Fruit fly (Drosophila melanogaster) whole organism, embryonic: ENCODE data around the gene Ant2.
A peak's percentile ranks its signal among the peaks of the same experiment; 100 is the strongest.

Experiments used
- Aef1 ChIP-seq: fragments of 200-800 bp; sonication (Bioruptor generic); IDR thresholded peaks from 3 replicates; pipeline ENCODE4 v1.3.6; 2022; ENCODE audit warnings: missing biosample characterization, missing genetic modification characterization
- Asciz ChIP-seq: fragments of 200-800 bp; sonication (Bioruptor generic); optimal IDR thresholded peaks from 2 replicates; lab custom pipeline; 2017; ENCODE audit warnings: missing biosample characterization, mild to moderate bottlenecking, missing genetic modification characterization, missing genetic modification reagents
- B-H1 ChIP-seq: fragments of 200-800 bp; sonication (Bioruptor generic); IDR thresholded peaks from 3 replicates; pipeline ENCODE4 v1.3.6; 2022; ENCODE audit warnings: missing biosample characterization, missing genetic modification characterization
- BEAF-32 ChIP-seq: fragments of 200-800 bp; sonication (Bioruptor generic); optimal IDR thresholded peaks from 3 replicates; lab custom pipeline; 2017; ENCODE audit warnings: missing biosample characterization, missing genetic modification characterization, mild to moderate bottlenecking, moderate library complexity, missing genetic modification reagents
- Blimp-1 ChIP-seq: fragments of 200-800 bp; sonication (Bioruptor generic); optimal IDR thresholded peaks from 3 replicates; lab custom pipeline; 2018; ENCODE audit warnings: missing biosample characterization, missing genetic modification characterization, mild to moderate bottlenecking, moderate library complexity, missing genetic modification reagents
- CG12391 ChIP-seq: fragments of 200-800 bp; sonication (Bioruptor generic); optimal IDR thresholded peaks from 3 replicates; lab custom pipeline; 2018; ENCODE audit warnings: missing biosample characterization, mild to moderate bottlenecking, missing genetic modification characterization, moderate library complexity
- CG13894 ChIP-seq: fragments of 200-800 bp; sonication (Bioruptor generic); optimal IDR thresholded peaks from 3 replicates; lab custom pipeline; 2018; ENCODE audit warnings: missing biosample characterization, mild to moderate bottlenecking, missing genetic modification characterization, moderate library complexity
- CG15269 ChIP-seq: fragments of 200-800 bp; sonication (Bioruptor generic); optimal IDR thresholded peaks from 2 replicates; lab custom pipeline; 2018; ENCODE audit warnings: missing biosample characterization, mild to moderate bottlenecking, missing genetic modification characterization, moderate library complexity
- CG17186 ChIP-seq: fragments of 200-800 bp; sonication (Bioruptor generic); optimal IDR thresholded peaks from 3 replicates; lab custom pipeline; 2017; ENCODE audit warnings: missing biosample characterization, missing genetic modification reagents, missing genetic modification characterization
- CG2116 ChIP-seq: fragments of 200-800 bp; sonication (Bioruptor generic); optimal IDR thresholded peaks from 3 replicates; lab custom pipeline; 2018; ENCODE audit warnings: missing biosample characterization, mild to moderate bottlenecking, missing genetic modification characterization
- CG2202 ChIP-seq: fragments of 200-800 bp; sonication (Bioruptor generic); optimal IDR thresholded peaks from 2 replicates; lab custom pipeline; 2018; ENCODE audit warnings: missing biosample characterization, mild to moderate bottlenecking, missing genetic modification characterization
- CG32767 ChIP-seq: fragments of 200-800 bp; sonication (Bioruptor generic); IDR thresholded peaks from 2 replicates; pipeline ENCODE4 v1.3.6; 2022; ENCODE audit warnings: missing biosample characterization, missing genetic modification characterization
- CG3281 ChIP-seq: fragments of 200-800 bp; sonication (Bioruptor generic); optimal IDR thresholded peaks from 3 replicates; lab custom pipeline; 2017; ENCODE audit warnings: missing biosample characterization, mild to moderate bottlenecking, missing genetic modification characterization
- CG5953 ChIP-seq: fragments of 200-800 bp; sonication (Bioruptor generic); IDR thresholded peaks from 2 replicates; pipeline ENCODE4 v1.3.6; 2022; ENCODE audit warnings: missing biosample characterization, missing genetic modification characterization
- CG6175 ChIP-seq: fragments of 200-800 bp; sonication (Bioruptor generic); IDR thresholded peaks from 3 replicates; pipeline ENCODE4 v1.3.6; 2022; ENCODE audit warnings: missing biosample characterization, missing genetic modification characterization
- CG6654 ChIP-seq: fragments of 200-800 bp; sonication (Bioruptor generic); optimal IDR thresholded peaks from 2 replicates; lab custom pipeline; 2017; ENCODE audit warnings: missing biosample characterization, mild to moderate bottlenecking, missing genetic modification characterization
- CG6765 ChIP-seq: fragments of 200-800 bp; sonication (Bioruptor generic); optimal IDR thresholded peaks from 3 replicates; lab custom pipeline; 2017; ENCODE audit warnings: missing biosample characterization, mild to moderate bottlenecking, missing genetic modification characterization
- CG6813 ChIP-seq: fragments of 200-800 bp; sonication (Bioruptor generic); optimal IDR thresholded peaks from 2 replicates; lab custom pipeline; 2017; ENCODE audit warnings: missing biosample characterization, missing genetic modification characterization, mild to moderate bottlenecking, moderate library complexity, missing genetic modification reagents
- Deaf1 ChIP-seq: fragments of 200-800 bp; optimal IDR thresholded peaks from 3 replicates; lab custom pipeline; 2019; ENCODE audit warnings: missing biosample characterization, mild to moderate bottlenecking, missing genetic modification characterization, moderate library complexity
- Doc2 ChIP-seq: fragments of 200-800 bp; sonication (Bioruptor generic); IDR thresholded peaks from 2 replicates; pipeline ENCODE4 v1.3.6; 2022; ENCODE audit warnings: missing biosample characterization, missing genetic modification characterization
- E2f2 ChIP-seq: fragments of 200-800 bp; sonication (Bioruptor generic); IDR thresholded peaks from 2 replicates; pipeline ENCODE4 v1.3.6; 2022; ENCODE audit warnings: missing biosample characterization, missing genetic modification characterization
- Gug ChIP-seq: fragments of 200-800 bp; sonication (Bioruptor generic); IDR thresholded peaks from 4 replicates; pipeline ENCODE4 v1.3.6; 2022; ENCODE audit warnings: missing biosample characterization, missing genetic modification characterization
- HLH3B ChIP-seq: fragments of 200-800 bp; sonication (Bioruptor generic); IDR thresholded peaks from 2 replicates; pipeline ENCODE4 v1.3.6; 2022; ENCODE audit warnings: missing biosample characterization, missing genetic modification characterization
- Hr51 ChIP-seq, 2 experiments: fragments of 200-800 bp; sonication (Bioruptor generic); optimal IDR thresholded peaks; 2 replicates in 1 of 2; 3 replicates in 1 of 2; lab custom pipeline; 2016 to 2018; ENCODE audit warnings: missing biosample characterization in 2 of 2, missing genetic modification characterization in 2 of 2, mild to moderate bottlenecking in 1 of 2, moderate library complexity in 1 of 2
- Jarid2 ChIP-seq: fragments of 200-800 bp; sonication (Bioruptor generic); optimal IDR thresholded peaks from 3 replicates; lab custom pipeline; 2017; ENCODE audit warnings: mild to moderate bottlenecking, missing biosample characterization, missing genetic modification reagents, missing genetic modification characterization
- Meics ChIP-seq: fragments of 200-800 bp; sonication (Bioruptor generic); optimal IDR thresholded peaks from 2 replicates; lab custom pipeline; 2017; ENCODE audit warnings: missing biosample characterization, mild to moderate bottlenecking, missing genetic modification characterization
- NK7.1 ChIP-seq: fragments of 200-800 bp; sonication (Bioruptor generic); optimal IDR thresholded peaks from 3 replicates; lab custom pipeline; 2016; ENCODE audit warnings: missing biosample characterization, missing genetic modification characterization
- Oli ChIP-seq: fragments of 200-800 bp; sonication (Bioruptor generic); optimal IDR thresholded peaks from 2 replicates; lab custom pipeline; 2018; ENCODE audit warnings: missing biosample characterization, mild to moderate bottlenecking, missing genetic modification characterization, moderate library complexity
- Rx ChIP-seq: fragments of 200-800 bp; sonication (Bioruptor generic); IDR thresholded peaks from 2 replicates; pipeline ENCODE4 v1.3.6; 2022; ENCODE audit warnings: missing biosample characterization, missing genetic modification characterization
- Scr ChIP-seq: fragments of 200-800 bp; sonication (Bioruptor generic); IDR thresholded peaks from 2 replicates; pipeline ENCODE4 v1.3.6; 2022; ENCODE audit warnings: missing biosample characterization, missing genetic modification characterization; ENCODE audit not compliant: partially characterized antibody
- Ssrp ChIP-seq: fragments of 200-800 bp; sonication (Bioruptor generic); optimal IDR thresholded peaks from 2 replicates; lab custom pipeline; 2018; ENCODE audit warnings: missing biosample characterization, mild to moderate bottlenecking, missing genetic modification characterization, moderate library complexity
- Usf ChIP-seq: fragments of 200-800 bp; sonication (Bioruptor generic); optimal IDR thresholded peaks from 2 replicates; lab custom pipeline; 2017; ENCODE audit warnings: missing genotype, missing biosample characterization, missing genetic modification characterization
- Xbp1 ChIP-seq: fragments of 200-800 bp; sonication (Bioruptor generic); optimal IDR thresholded peaks from 3 replicates; lab custom pipeline; 2016; ENCODE audit warnings: missing biosample characterization, mild to moderate bottlenecking, missing genetic modification characterization
- bowl ChIP-seq: fragments of 200-800 bp; sonication (Bioruptor generic); IDR thresholded peaks from 2 replicates; pipeline ENCODE4 v1.3.6; 2022; ENCODE audit warnings: missing biosample characterization, missing genetic modification characterization
- caup ChIP-seq: fragments of 200-800 bp; sonication (Bioruptor generic); optimal IDR thresholded peaks from 3 replicates; lab custom pipeline; 2017; ENCODE audit warnings: missing biosample characterization, mild to moderate bottlenecking, missing genetic modification characterization, moderate library complexity; ENCODE audit not compliant: severe bottlenecking
- gcm2 ChIP-seq: fragments of 200-800 bp; sonication (Bioruptor generic); optimal IDR thresholded peaks from 2 replicates; lab custom pipeline; 2016; ENCODE audit warnings: missing biosample characterization, missing genetic modification characterization
- grau ChIP-seq: fragments of 200-800 bp; optimal IDR thresholded peaks from 3 replicates; lab custom pipeline; 2019; ENCODE audit warnings: missing biosample characterization, mild to moderate bottlenecking, missing genetic modification characterization, moderate library complexity
- ind ChIP-seq: fragments of 200-800 bp; sonication (Bioruptor generic); optimal IDR thresholded peaks from 3 replicates; lab custom pipeline; 2016; ENCODE audit warnings: missing biosample characterization, missing genetic modification characterization
- klu ChIP-seq: fragments of 200-800 bp; sonication (Bioruptor generic); IDR thresholded peaks from 2 replicates; pipeline ENCODE4 v1.3.6; 2022; ENCODE audit warnings: missing biosample characterization, missing genetic modification characterization
- lab ChIP-seq: fragments of 200-800 bp; sonication (Bioruptor generic); optimal IDR thresholded peaks from 3 replicates; lab custom pipeline; 2017; ENCODE audit warnings: missing biosample characterization, missing genetic modification characterization, mild to moderate bottlenecking, moderate library complexity, missing genetic modification reagents
- nmo ChIP-seq: fragments of 200-800 bp; sonication (Bioruptor generic); optimal IDR thresholded peaks from 2 replicates; lab custom pipeline; 2018; ENCODE audit warnings: missing biosample characterization, mild to moderate bottlenecking, missing genetic modification characterization, moderate library complexity
- org-1 ChIP-seq: fragments of 200-800 bp; sonication (Bioruptor generic); optimal IDR thresholded peaks from 2 replicates; lab custom pipeline; 2017; ENCODE audit warnings: missing biosample characterization, missing genetic modification characterization
- otp ChIP-seq: fragments of 200-800 bp; sonication (Bioruptor generic); IDR thresholded peaks from 3 replicates; pipeline ENCODE4, ENCODE4 v1.3.6; 2022; ENCODE audit warnings: missing biosample characterization, missing genetic modification characterization
- schlank ChIP-seq: fragments of 200-800 bp; sonication (Bioruptor generic); optimal IDR thresholded peaks from 2 replicates; lab custom pipeline; 2018; ENCODE audit warnings: missing biosample characterization, mild to moderate bottlenecking, missing genetic modification characterization
- scrt ChIP-seq: fragments of 200-800 bp; sonication (Bioruptor generic); optimal IDR thresholded peaks from 2 replicates; lab custom pipeline; 2018; ENCODE audit warnings: missing biosample characterization, mild to moderate bottlenecking, missing genetic modification characterization, moderate library complexity
- slp2 ChIP-seq: fragments of 200-800 bp; sonication (Bioruptor generic); optimal IDR thresholded peaks from 2 replicates; lab custom pipeline; 2016; ENCODE audit warnings: missing biosample characterization, missing genetic modification characterization
- ttk ChIP-seq: fragments of 200-800 bp; sonication (Bioruptor generic); IDR thresholded peaks from 2 replicates; pipeline ENCODE4 v2.1.2; 2022; ENCODE audit warnings: missing biosample characterization, missing genetic modification characterization
- tx ChIP-seq: fragments of 200-800 bp; sonication (Bioruptor generic); optimal IDR thresholded peaks from 2 replicates; lab custom pipeline; 2016; ENCODE audit warnings: missing biosample characterization, missing genetic modification characterization
- vvl ChIP-seq: fragments of 200-800 bp; sonication (Bioruptor generic); IDR thresholded peaks from 2 replicates; pipeline ENCODE4 v1.3.6; 2022; ENCODE audit warnings: missing biosample characterization, missing genetic modification characterization
- z ChIP-seq: fragments of 200-800 bp; sonication (Bioruptor generic); IDR thresholded peaks from 3 replicates; pipeline ENCODE4 v1.3.6; 2022; ENCODE audit warnings: missing biosample characterization, missing genetic modification characterization

The Ant2 gene

DNA sequence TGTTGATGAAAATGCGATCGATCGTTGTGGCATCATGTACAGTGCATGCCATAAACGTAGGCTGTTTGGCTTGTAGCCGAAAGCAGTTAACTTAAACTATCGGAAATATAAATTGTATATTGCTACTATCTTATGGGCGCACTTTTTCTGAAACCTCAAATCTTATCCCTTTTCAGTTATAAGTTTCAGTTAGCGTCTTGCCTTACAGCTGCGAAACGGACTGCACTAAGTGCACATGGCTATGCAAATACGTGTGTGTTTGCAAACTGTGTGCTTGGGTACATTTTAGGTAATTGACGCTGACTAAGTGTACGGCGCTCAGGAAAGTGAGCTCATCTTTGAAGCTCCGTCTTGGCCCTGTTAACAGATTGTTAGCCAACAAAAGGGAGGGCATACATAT lies 11.0 kb downstream of the Ant2 start (continued):
- TF ChIP-seq CG6813 (GFP tag; lab: Kevin White, UChicago): peak; percentile 1
- peak; percentile 14 for TF ChIP-seq slp2 (GFP tag; lab: Kevin White, UChicago)
- no peak for TF ChIP-seq z (GFP tag; lab: Robert Waterston, UW)
- TF ChIP-seq NK7.1 (GFP tag; lab: Kevin White, UChicago): peak; percentile 3
- TF ChIP-seq ind (GFP tag; lab: Kevin White, UChicago): peak; percentile 44
- peak; percentile 31; the same call in 1 of the 2 replicates for TF ChIP-seq E2f2 (GFP tag; lab: Robert Waterston, UW)
- peak; percentile 51 for TF ChIP-seq vvl (GFP tag; lab: Robert Waterston, UW)
- peak; percentile 19 for TF ChIP-seq Blimp-1
- peak; percentile 24 for TF ChIP-seq caup
- peak; percentile 3 for TF ChIP-seq Jarid2 (GFP tag; lab: Kevin White, UChicago)
- TF ChIP-seq Deaf1 (tag; lab: Kevin White, UChicago): no peak
- peak; percentile 56; the same call in 2 of the 3 replicates for TF ChIP-seq Aef1 (GFP tag; lab: Robert Waterston, UW)
- TF ChIP-seq Meics (GFP tag; lab: Kevin White, UChicago): peak; percentile 41
- TF ChIP-seq Rx (GFP tag; lab: Robert Waterston, UW): peak; percentile 43
- peak; percentile 21; the same call in 1 of the 4 replicates for TF ChIP-seq Gug
- TF ChIP-seq CG32767 (GFP tag; lab: Robert Waterston, UW): peak; percentile 43; the same call in 1 of the 2 replicates
- TF ChIP-seq Doc2 (GFP tag; lab: Robert Waterston, UW): no peak
- TF ChIP-seq CG5953 (GFP tag; lab: Robert Waterston, UW): peak; percentile 43; the same call in 1 of the 2 replicates
- TF ChIP-seq CG17186: no peak
- TF ChIP-seq B-H1 (GFP tag; lab: Robert Waterston, UW): peak; percentile 29; the same call in 1 of the 3 replicates
- peak; percentile 16 for TF ChIP-seq scrt (GFP tag; lab: Kevin White, UChicago)
- peak; percentile 61 for TF ChIP-seq lab (GFP tag; lab: Kevin White, UChicago)
- peak; percentile 8 for TF ChIP-seq CG6654 (GFP tag; lab: Kevin White, UChicago)
- no peak for TF ChIP-seq schlank
- peak; percentile 22 for TF ChIP-seq Asciz (GFP tag; lab: Kevin White, UChicago)
- peak in 1 of 2 experiments; percentile 64 for TF ChIP-seq Hr51 (GFP tag; optimal IDR thresholded peaks at IDR 0.05; lab: Kevin White, UChicago)
- peak; percentile 39 for TF ChIP-seq grau (tag; lab: Kevin White, UChicago)
- peak; percentile 54 for TF ChIP-seq HLH3B (GFP tag; lab: Robert Waterston, UW)
- TF ChIP-seq CG3281 (GFP tag; lab: Kevin White, UChicago): peak; percentile 44
- peak; percentile 21; the same call in 1 of the 2 replicates for TF ChIP-seq bowl (GFP tag; lab: Robert Waterston, UW)
- peak; percentile 3 for TF ChIP-seq CG6765 (GFP tag; lab: Kevin White, UChicago)
- no peak for TF ChIP-seq CG13894
- TF ChIP-seq ttk (GFP tag; lab: Robert Waterston, UW): peak; percentile 45
- peak; percentile 58 for TF ChIP-seq Oli (tag; lab: Kevin White, UChicago)
- no peak for TF ChIP-seq klu (GFP tag; lab: Robert Waterston, UW)
- TF ChIP-seq Scr (GFP tag; lab: Robert Waterston, UW): no peak
- TF ChIP-seq CG2202 (tag; lab: Kevin White, UChicago): no peak
- TF ChIP-seq Xbp1 (GFP tag; lab: Kevin White, UChicago): peak; percentile 40
- no peak for TF ChIP-seq tx (GFP tag; lab: Kevin White, UChicago)
- TF ChIP-seq org-1 (GFP tag; lab: Kevin White, UChicago): peak; percentile 38
- no peak for TF ChIP-seq CG2116
- no peak for TF ChIP-seq CG6175 (GFP tag; lab: Robert Waterston, UW)
- peak; percentile 69 for TF ChIP-seq CG15269
- TF ChIP-seq Usf: no peak
- TF ChIP-seq Ssrp (tag; lab: Kevin White, UChicago): peak; percentile 12
- peak; percentile 35 for TF ChIP-seq nmo (GFP tag; lab: Kevin White, UChicago)
- TF ChIP-seq CG12391 (tag; lab: Kevin White, UChicago): peak; percentile 27
- TF ChIP-seq BEAF-32: no peak
- TF ChIP-seq gcm2 (GFP tag; lab: Kevin White, UChicago): peak; percentile 16
- 0 out of 3 replicates have a peak, but pooled peaks have one; percentile 44 for TF ChIP-seq otp (GFP tag; lab: Robert Waterston, UW)
